Fruit fly (Drosophila melanogaster) whole organism, larva: ENCODE data around the gene senju.

Experiments
- noc ChIP-seq: fragments of 200-800 bp; sonication (Bioruptor generic); optimal IDR thresholded peaks from 3 replicates; lab custom pipeline; 2019; ENCODE audit warnings: missing biosample characterization, mild to moderate bottlenecking, missing genetic modification characterization, moderate library complexity

Gene senju

dm6 chr2L:5055528-5055927 is 2.9 kb downstream of the senju start:
- TF ChIP-seq noc: no peak

- TF ChIP-seq noc: no peak
Observed at dm6 chr2L:5058094-5058493, 5.5 kb downstream of the senju start, which contains the start of gene Nepl3. Nepl3 (minus strand) TSS chr2L:5058248.

- peak; percentile 63 for TF ChIP-seq noc
Observed at dm6 chr2L:5059645-5060254, 7.1 kb downstream of the senju start, which contains the start of gene Rpn11. Rpn11 (minus strand) TSS chr2L:5059790.

DNA sequence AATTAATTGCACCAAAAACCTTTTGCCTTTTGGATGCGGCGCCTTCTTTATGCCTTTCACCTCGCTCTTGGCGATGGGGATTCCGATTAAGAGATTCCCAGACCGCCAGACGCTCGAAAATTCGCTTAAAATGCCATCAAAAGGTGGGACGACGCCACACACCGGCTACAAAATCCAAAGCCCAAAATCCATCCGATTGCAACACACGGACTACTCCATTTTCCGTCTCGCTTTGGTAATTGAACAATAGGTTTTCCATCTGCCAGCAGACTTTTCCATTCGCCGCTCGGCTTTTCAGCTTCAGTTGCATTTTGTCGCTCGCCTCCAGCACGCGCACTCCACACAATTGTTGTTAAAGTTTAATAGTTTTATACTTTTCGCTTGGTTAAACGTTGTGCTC is 7.9 kb downstream of the senju start, which contains the start of gene qtc:
Gene qtc (plus strand): TSS at position 301 of the 400 bp plus-strand sequence.
- no peak for TF ChIP-seq noc

- peak; percentile 90 for TF ChIP-seq noc
Observed at dm6 chr2L:5060952-5061478, 8.4 kb downstream of the senju start.

dm6 chr2L:5062799-5063404 is 10.3 kb downstream of the senju start:
- TF ChIP-seq noc: no peak

DNA sequence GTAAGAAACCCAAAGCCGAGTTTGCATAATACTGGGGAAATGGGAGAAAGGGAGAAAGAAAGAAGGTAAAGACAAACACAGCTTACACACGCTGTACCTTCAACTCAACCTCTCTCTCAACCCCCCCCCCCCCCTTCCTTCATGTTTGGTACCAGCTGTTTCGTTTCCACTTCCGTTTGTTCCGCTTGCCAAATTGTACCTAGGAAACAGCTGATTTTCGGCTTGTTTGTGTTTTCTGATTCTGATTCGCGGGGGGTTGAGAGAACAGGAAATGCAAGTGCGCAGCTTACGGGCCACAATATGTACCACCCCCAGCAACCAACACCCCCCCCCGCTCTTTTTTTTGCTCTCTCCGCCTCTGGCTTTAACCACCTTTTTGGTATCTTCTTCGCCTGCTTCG is 11.3 kb downstream of the senju start:
- TF ChIP-seq noc: no peak

DNA sequence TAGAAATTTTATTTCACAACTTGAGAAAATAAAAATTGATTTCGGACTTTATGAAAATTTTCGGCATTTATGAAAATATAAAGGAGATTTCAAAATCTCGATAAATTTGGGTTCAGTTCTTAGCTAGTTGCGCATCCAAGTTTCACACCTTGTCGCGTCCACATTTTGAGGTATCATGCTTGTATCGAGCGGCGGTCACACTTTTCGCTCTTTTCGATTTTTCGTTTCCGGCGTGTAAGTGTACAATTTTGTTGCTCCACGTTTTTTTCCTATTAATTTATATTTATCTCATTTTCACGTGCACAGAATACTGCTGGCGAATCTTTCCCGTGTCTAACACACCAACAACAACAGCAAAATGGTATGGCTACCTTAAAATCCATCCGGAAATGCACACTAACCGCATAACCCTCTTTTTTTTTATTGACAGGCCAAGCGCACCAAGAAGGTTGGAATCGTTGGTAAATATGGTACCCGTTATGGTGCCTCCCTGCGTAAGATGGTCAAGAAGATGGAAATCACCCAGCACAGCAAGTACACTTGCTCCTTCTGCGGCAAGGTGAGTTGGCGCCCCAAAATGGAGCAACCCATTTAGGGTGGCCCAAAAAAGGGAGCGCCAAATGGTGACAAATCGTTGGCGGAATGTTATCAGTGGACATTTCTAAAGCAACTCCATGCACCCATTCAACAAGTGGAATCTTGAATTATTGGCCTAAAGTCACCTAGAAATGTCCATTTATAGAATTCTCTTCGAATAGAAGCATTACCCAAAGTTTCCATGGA is 18.3 kb downstream of the senju start, which contains the start of gene RpL37A:
Gene RpL37A (plus strand): TSS at position 161 of the 783 bp plus-strand sequence.
- peak; percentile 20 for TF ChIP-seq noc

dm6 chr2L:5072357-5072756 is 19.7 kb downstream of the senju start:
- no peak for TF ChIP-seq noc

DNA sequence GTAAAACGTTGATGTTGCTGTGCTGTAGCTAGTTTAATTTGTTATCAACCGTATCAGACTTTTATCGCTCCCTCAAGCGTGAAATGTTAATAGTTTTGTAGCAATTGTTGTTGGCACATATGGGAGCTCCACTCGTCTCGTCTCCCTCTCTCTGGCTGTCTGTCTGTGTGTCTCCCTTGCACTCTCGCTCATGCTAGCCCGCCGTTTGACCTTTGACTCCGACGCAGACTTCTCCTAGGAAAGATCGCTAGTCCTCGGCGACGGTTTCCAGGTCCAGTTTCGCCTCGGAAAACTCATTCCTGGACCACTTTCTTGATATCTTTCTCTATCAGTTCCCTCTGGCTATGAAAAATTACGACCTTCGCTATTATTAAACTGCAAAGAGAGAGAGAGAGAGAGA is 26.6 kb downstream of the senju start:
- no peak for TF ChIP-seq noc

DNA sequence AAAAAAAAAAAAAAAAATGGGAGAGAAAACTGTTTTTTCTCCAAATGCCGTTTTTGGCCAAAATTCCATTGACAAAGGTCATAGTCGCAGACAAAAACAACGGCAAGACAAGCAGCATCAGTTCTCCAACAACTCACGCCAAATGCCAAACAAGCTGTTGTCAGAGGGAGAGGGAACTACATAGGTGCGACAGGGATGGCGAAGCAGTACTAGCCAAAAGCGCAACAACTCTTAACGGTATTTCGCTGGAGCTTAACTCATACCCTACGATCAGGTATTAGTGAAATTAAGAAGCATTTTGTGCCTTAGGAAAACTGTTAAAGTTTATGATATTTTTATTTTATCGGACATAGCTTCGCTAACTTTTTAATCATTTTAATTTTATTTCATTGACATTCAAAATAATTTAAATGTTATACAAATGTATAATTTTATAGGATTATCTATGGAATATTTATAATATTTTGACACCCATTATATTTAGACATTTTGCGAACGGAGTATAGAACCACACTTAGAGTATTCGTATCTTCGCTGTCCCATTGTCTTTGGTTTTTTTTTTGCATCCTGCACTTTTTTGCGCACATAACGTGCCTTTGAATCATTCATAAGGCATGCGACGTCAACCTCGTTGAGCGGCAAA is 27.7 kb downstream of the senju start:
- peak; percentile 19 for TF ChIP-seq noc

dm6 chr2L:5084586-5085257 is 32.1 kb downstream of the senju start:
- peak; percentile 76 for TF ChIP-seq noc

dm6 chr2L:5085561-5085960 is 32.9 kb downstream of the senju start:
- peak; percentile 46 for TF ChIP-seq noc

DNA sequence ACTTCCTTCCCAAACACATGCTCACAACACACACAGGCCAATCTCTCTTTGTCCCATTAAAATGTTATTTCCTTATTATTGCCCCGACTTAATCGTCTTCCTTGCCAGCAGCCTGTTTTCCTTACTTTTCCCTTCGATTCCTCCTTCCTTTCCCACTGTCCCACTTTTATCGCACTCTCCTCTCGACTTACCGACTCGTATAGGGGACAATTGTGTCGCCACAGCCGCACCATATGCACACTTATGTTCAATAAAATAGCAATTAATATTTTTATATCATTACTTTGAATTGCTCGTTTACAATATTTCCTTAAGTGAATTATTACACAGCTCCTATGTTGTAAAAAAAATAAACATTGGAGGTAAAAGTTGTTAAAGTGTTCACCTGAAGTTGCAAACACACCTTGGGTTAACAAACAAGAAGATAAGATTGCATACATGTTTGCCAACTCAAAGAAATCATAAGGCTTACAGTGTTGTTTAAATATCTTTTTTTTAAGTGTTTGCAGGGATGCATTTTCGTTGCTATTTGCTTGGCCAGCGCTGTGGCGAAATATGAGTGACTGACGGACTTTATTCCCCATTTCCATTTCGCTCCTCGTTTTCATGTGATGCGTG is 34.4 kb downstream of the senju start:
- peak; percentile 77 for TF ChIP-seq noc

DNA sequence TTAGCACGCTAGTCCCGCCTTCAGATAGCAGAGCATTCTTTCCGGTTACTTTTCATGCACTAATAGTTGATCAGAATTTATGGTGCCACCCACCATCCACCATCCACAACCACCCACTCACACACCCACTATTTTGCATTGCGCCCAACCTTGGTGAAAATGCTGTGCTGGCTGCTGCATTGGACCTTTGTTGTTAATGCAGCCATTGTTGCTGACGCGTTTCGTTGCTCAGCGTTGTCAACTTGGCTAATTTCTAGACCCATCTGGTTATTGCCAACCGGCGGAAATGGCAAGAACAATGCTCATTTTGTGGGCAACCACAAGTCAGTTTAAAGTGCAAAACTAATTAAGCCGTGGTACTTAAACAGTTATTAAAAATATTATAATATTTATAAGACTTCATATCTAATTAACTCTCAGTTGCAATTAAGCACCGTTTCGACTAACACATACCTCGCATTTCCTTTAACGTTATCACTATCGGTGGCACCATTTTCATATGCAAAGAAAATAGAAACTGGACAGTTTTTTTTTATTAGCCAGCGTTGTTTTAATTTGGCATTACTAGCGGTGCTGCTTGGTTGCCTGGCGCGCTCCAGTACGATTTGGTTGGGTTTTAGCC is 36.1 kb downstream of the senju start:
- TF ChIP-seq noc: no peak
